Fruit fly (Drosophila melanogaster) whole organism, embryonic: Measurements from ENCODE around the gene PH4alphaNE2.

Experiments
- Aef1 ChIP-seq: fragments of 200-800 bp; sonication (Bioruptor generic); IDR thresholded peaks from 3 replicates; pipeline ENCODE4 v1.3.6; 2022; ENCODE audit warnings: missing biosample characterization, missing genetic modification characterization
- Blimp-1 ChIP-seq: fragments of 200-800 bp; sonication (Bioruptor generic); optimal IDR thresholded peaks from 3 replicates; lab custom pipeline; 2018; ENCODE audit warnings: missing biosample characterization, missing genetic modification characterization, mild to moderate bottlenecking, moderate library complexity, missing genetic modification reagents
- CG10209 ChIP-seq: fragments of 200-800 bp; sonication (Bioruptor generic); optimal IDR thresholded peaks from 3 replicates; lab custom pipeline; 2017; ENCODE audit warnings: missing biosample characterization, mild to moderate bottlenecking, missing genetic modification characterization, missing genetic modification reagents
- CG10274 ChIP-seq: fragments of 200-800 bp; sonication (Bioruptor generic); optimal IDR thresholded peaks from 3 replicates; lab custom pipeline; 2017; ENCODE audit warnings: missing biosample characterization, mild to moderate bottlenecking, missing genetic modification characterization
- CG10979 ChIP-seq: fragments of 200-800 bp; sonication (Bioruptor generic); optimal IDR thresholded peaks from 2 replicates; lab custom pipeline; 2018; ENCODE audit warnings: missing biosample characterization, mild to moderate bottlenecking, missing genetic modification characterization, moderate library complexity
- CG12769 ChIP-seq: fragments of 200-800 bp; sonication (Bioruptor generic); optimal IDR thresholded peaks from 2 replicates; lab custom pipeline; 2019; ENCODE audit warnings: missing biosample characterization, mild to moderate bottlenecking, missing genetic modification characterization, moderate library complexity
- CG1529 ChIP-seq: fragments of 200-800 bp; sonication (Bioruptor generic); optimal IDR thresholded peaks from 3 replicates; lab custom pipeline; 2018; ENCODE audit warnings: missing biosample characterization, missing genetic modification characterization
- CG17359 ChIP-seq: fragments of 200-800 bp; sonication (Bioruptor generic); optimal IDR thresholded peaks from 3 replicates; lab custom pipeline; 2018; ENCODE audit warnings: missing biosample characterization, mild to moderate bottlenecking, missing genetic modification characterization, moderate library complexity
- CG18599 ChIP-seq: fragments of 200-800 bp; sonication (Bioruptor generic); optimal IDR thresholded peaks from 3 replicates; lab custom pipeline; 2017; ENCODE audit warnings: missing biosample characterization, missing genetic modification characterization, mild to moderate bottlenecking, moderate library complexity, missing genetic modification reagents
- CG18764 ChIP-seq: fragments of 200-800 bp; sonication (Bioruptor generic); optimal IDR thresholded peaks from 3 replicates; lab custom pipeline; 2016; ENCODE audit warnings: missing biosample characterization, missing genetic modification characterization
- CG31224 ChIP-seq: fragments of 200-800 bp; sonication (Bioruptor generic); IDR thresholded peaks from 2 replicates; pipeline ENCODE4 v1.3.6; 2022; ENCODE audit warnings: missing biosample characterization, missing genetic modification characterization
- CG32532 ChIP-seq: fragments of 200-800 bp; sonication (Bioruptor generic); IDR thresholded peaks from 2 replicates; pipeline ENCODE4 v1.3.6; 2022; ENCODE audit warnings: missing biosample characterization, missing genetic modification characterization
- CG3995 ChIP-seq: fragments of 200-800 bp; sonication (Bioruptor generic); optimal IDR thresholded peaks from 3 replicates; lab custom pipeline; 2016; ENCODE audit warnings: missing biosample characterization, missing genetic modification characterization
- CG6654 ChIP-seq: fragments of 200-800 bp; sonication (Bioruptor generic); optimal IDR thresholded peaks from 2 replicates; lab custom pipeline; 2017; ENCODE audit warnings: missing biosample characterization, mild to moderate bottlenecking, missing genetic modification characterization
- CG6689 ChIP-seq: fragments of 200-800 bp; sonication (Bioruptor generic); IDR thresholded peaks from 2 replicates; pipeline ENCODE4 v1.3.6; 2022; ENCODE audit warnings: missing biosample characterization, missing genetic modification characterization
- CG7556 ChIP-seq: fragments of 200-800 bp; sonication (Bioruptor generic); optimal IDR thresholded peaks from 2 replicates; lab custom pipeline; 2017; ENCODE audit warnings: missing biosample characterization, mild to moderate bottlenecking, missing genetic modification characterization
- CG8359 ChIP-seq: fragments of 200-800 bp; sonication (Bioruptor generic); optimal IDR thresholded peaks from 2 replicates; lab custom pipeline; 2017; ENCODE audit warnings: missing biosample characterization, mild to moderate bottlenecking, missing genetic modification characterization, borderline replicate concordance
- Dbx ChIP-seq: fragments of 200-800 bp; sonication (Bioruptor generic); IDR thresholded peaks from 3 replicates; pipeline ENCODE4 v1.3.6; 2022; ENCODE audit warnings: missing biosample characterization, missing genetic modification characterization
- Fer1 ChIP-seq: fragments of 200-800 bp; sonication (Bioruptor generic); optimal IDR thresholded peaks from 2 replicates; lab custom pipeline; 2017; ENCODE audit warnings: missing biosample characterization, mild to moderate bottlenecking, missing genetic modification characterization
- Hr78 ChIP-seq, 2 experiments: fragments of 200-800 bp in 1 of 2; fragments of >200 bp in 1 of 2; sonication (Bioruptor generic) in 1 of 2; optimal IDR thresholded peaks; 2 replicates each; lab custom pipeline; 2017 to 2019; ENCODE audit warnings: missing biosample characterization in 2 of 2, missing genetic modification characterization in 2 of 2, mild to moderate bottlenecking in 1 of 2, moderate library complexity in 1 of 2
- Nf-YC ChIP-seq: fragments of 200-800 bp; optimal IDR thresholded peaks from 3 replicates; lab custom pipeline; 2019; ENCODE audit warnings: missing biosample characterization, mild to moderate bottlenecking, missing genetic modification characterization, moderate library complexity
- PHDP ChIP-seq: fragments of 200-800 bp; sonication (Bioruptor generic); optimal IDR thresholded peaks from 3 replicates; lab custom pipeline; 2018; ENCODE audit warnings: missing biosample characterization, mild to moderate bottlenecking, missing genetic modification characterization, moderate library complexity
- Vsx1 ChIP-seq: fragments of 200-800 bp; sonication (Bioruptor generic); optimal IDR thresholded peaks from 2 replicates; lab custom pipeline; 2017; ENCODE audit warnings: missing biosample characterization, mild to moderate bottlenecking, missing genetic modification characterization, missing genetic modification reagents
- ara ChIP-seq: fragments of 200-800 bp; sonication (Bioruptor generic); IDR thresholded peaks from 2 replicates; pipeline ENCODE4 v1.3.6; 2022; ENCODE audit warnings: missing biosample characterization, missing genetic modification characterization
- cad ChIP-seq: fragments of >200 bp; optimal IDR thresholded peaks from 2 replicates; lab custom pipeline; 2017; ENCODE audit warnings: missing biosample characterization, missing genetic modification characterization
- caup ChIP-seq: fragments of 200-800 bp; sonication (Bioruptor generic); optimal IDR thresholded peaks from 3 replicates; lab custom pipeline; 2017; ENCODE audit warnings: missing biosample characterization, mild to moderate bottlenecking, missing genetic modification characterization, moderate library complexity; ENCODE audit not compliant: severe bottlenecking
- chinmo ChIP-seq: fragments of 200-800 bp; sonication (Bioruptor generic); IDR thresholded peaks from 4 replicates; pipeline ENCODE4 v1.3.6; 2022; ENCODE audit warnings: missing biosample characterization, missing genetic modification characterization; ENCODE audit not compliant: partially characterized antibody
- crol ChIP-seq: fragments of 200-800 bp; sonication (Bioruptor generic); IDR thresholded peaks from 2 replicates; pipeline ENCODE4 v1.3.6; 2022; ENCODE audit warnings: missing biosample characterization, missing genetic modification characterization
- fd64A ChIP-seq: fragments of 200-800 bp; sonication (Bioruptor generic); optimal IDR thresholded peaks from 3 replicates; lab custom pipeline; 2018; ENCODE audit warnings: missing biosample characterization, mild to moderate bottlenecking, missing genetic modification characterization
- gce ChIP-seq: fragments of 200-800 bp; sonication (Bioruptor generic); IDR thresholded peaks from 3 replicates; pipeline ENCODE4 v1.3.6; 2022; ENCODE audit warnings: missing biosample characterization, missing genetic modification characterization
- grau ChIP-seq: fragments of 200-800 bp; optimal IDR thresholded peaks from 3 replicates; lab custom pipeline; 2019; ENCODE audit warnings: missing biosample characterization, mild to moderate bottlenecking, missing genetic modification characterization, moderate library complexity
- hbn ChIP-seq: fragments of 200-800 bp; sonication (Bioruptor generic); IDR thresholded peaks from 2 replicates; pipeline ENCODE4 v1.3.6; 2022; ENCODE audit warnings: missing biosample characterization, missing genetic modification characterization; ENCODE audit not compliant: partially characterized antibody
- kni ChIP-seq: fragments of 200-800 bp; sonication (Bioruptor generic); optimal IDR thresholded peaks from 3 replicates; lab custom pipeline; 2017; ENCODE audit warnings: mild to moderate bottlenecking, missing biosample characterization, missing genetic modification reagents, missing genetic modification characterization
- lmd ChIP-seq: fragments of 200-800 bp; sonication (Bioruptor generic); IDR thresholded peaks from 2 replicates; pipeline ENCODE4 v1.3.6; 2022; ENCODE audit warnings: missing biosample characterization, missing genetic modification characterization
- oc ChIP-seq: fragments of 200-800 bp; sonication (Bioruptor generic); optimal IDR thresholded peaks from 2 replicates; lab custom pipeline; 2018; ENCODE audit warnings: missing biosample characterization, mild to moderate bottlenecking, missing genetic modification characterization, moderate library complexity
- pb ChIP-seq: fragments of 200-800 bp; sonication (Bioruptor generic); optimal IDR thresholded peaks from 3 replicates; lab custom pipeline; 2016; ENCODE audit warnings: missing biosample characterization, missing genetic modification characterization
- pita ChIP-seq: fragments of 200-800 bp; sonication (Bioruptor generic); optimal IDR thresholded peaks from 2 replicates; lab custom pipeline; 2017; ENCODE audit warnings: missing biosample characterization, mild to moderate bottlenecking, missing genetic modification characterization
- salm ChIP-seq: fragments of 200-800 bp; sonication (Bioruptor generic); optimal IDR thresholded peaks from 2 replicates; lab custom pipeline; 2018; ENCODE audit warnings: missing biosample characterization, mild to moderate bottlenecking, missing genetic modification characterization
- sens ChIP-seq: fragments of 200-800 bp; sonication (Bioruptor generic); peaks from one replicate; lab custom pipeline; 2016; ENCODE audit warnings: missing biosample characterization, missing genetic modification characterization
- slp2 ChIP-seq: fragments of 200-800 bp; sonication (Bioruptor generic); optimal IDR thresholded peaks from 2 replicates; lab custom pipeline; 2016; ENCODE audit warnings: missing biosample characterization, missing genetic modification characterization
- tup ChIP-seq: fragments of 200-800 bp; sonication (Bioruptor generic); optimal IDR thresholded peaks from 2 replicates; lab custom pipeline; 2016; ENCODE audit warnings: missing biosample characterization, mild to moderate bottlenecking, missing genetic modification characterization, moderate library complexity
- unc-4 ChIP-seq: fragments of 200-800 bp; sonication (Bioruptor generic); IDR thresholded peaks from 2 replicates; pipeline ENCODE4 v1.3.6; 2022; ENCODE audit warnings: missing biosample characterization, missing genetic modification characterization; ENCODE audit not compliant: partially characterized antibody
- vvl ChIP-seq: fragments of 200-800 bp; sonication (Bioruptor generic); IDR thresholded peaks from 2 replicates; pipeline ENCODE4 v1.3.6; 2022; ENCODE audit warnings: missing biosample characterization, missing genetic modification characterization
- yki ChIP-seq: fragments of >200 bp; optimal IDR thresholded peaks from 3 replicates; lab custom pipeline; 2018
- z ChIP-seq: fragments of 200-800 bp; sonication (Bioruptor generic); IDR thresholded peaks from 3 replicates; pipeline ENCODE4 v1.3.6; 2022; ENCODE audit warnings: missing biosample characterization, missing genetic modification characterization

The PH4alphaNE2 gene

dm6 chr3R:30501174-30501573 lies 10.8 kb downstream of the PH4alphaNE2 start (continued):
- TF ChIP-seq grau (tag; lab: Kevin White, UChicago) (no peak), CG32532 (GFP tag; lab: Robert Waterston, UW) (no peak), tup (GFP tag; lab: Kevin White, UChicago) (no peak)

- no peak for TF ChIP-seq crol (GFP tag; lab: Robert Waterston, UW)
- no peak for TF ChIP-seq yki (lab: Kevin White, UChicago)
- no peak for TF ChIP-seq salm
- TF ChIP-seq pb (GFP tag; lab: Kevin White, UChicago), result no peak
- TF ChIP-seq Dbx (GFP tag; lab: Robert Waterston, UW), result no peak
- no peak for TF ChIP-seq ara (GFP tag; lab: Robert Waterston, UW)
- no peak for TF ChIP-seq CG17359 (tag; lab: Kevin White, UChicago)
- no peak for TF ChIP-seq unc-4
- TF ChIP-seq CG6689 (GFP tag; lab: Robert Waterston, UW), result no peak
- no peak for TF ChIP-seq CG1529 (GFP tag; lab: Kevin White, UChicago)
- no peak for TF ChIP-seq Nf-YC (tag; lab: Kevin White, UChicago)
- TF ChIP-seq CG18764 (GFP tag; lab: Kevin White, UChicago), result no peak
- TF ChIP-seq, all 482 proteins: peak for 0
These were observed 11.8 kb downstream of the PH4alphaNE2 start, which contains the start of gene PH4alphaNE1 for dm6 chr3R:30500226-30500625. Gene PH4alphaNE1 (minus strand): TSS chr3R:30500326.

- TF ChIP-seq pita (GFP tag; lab: Kevin White, UChicago) (no peak), CG8359 (GFP tag; lab: Kevin White, UChicago) (no peak), Hr78 (GFP tag; optimal IDR thresholded peaks at IDR 0.05; lab: Kevin White, UChicago) (peak in 1 of 2 experiments; percentile 31), CG7556 (GFP tag; lab: Kevin White, UChicago) (no peak), Vsx1 (GFP tag; lab: Kevin White, UChicago) (no peak), hbn (no peak), CG6654 (GFP tag; lab: Kevin White, UChicago) (no peak), CG12769 (tag; lab: Kevin White, UChicago) (peak; percentile 14), CG10979 (tag; lab: Kevin White, UChicago) (no peak), oc (tag; lab: Kevin White, UChicago) (peak; percentile 55), z (GFP tag; lab: Robert Waterston, UW) (peak; percentile 93), cad (GFP tag; lab: Kevin White, UChicago) (no peak), CG3995 (peak; percentile 63), vvl (GFP tag; lab: Robert Waterston, UW) (peak; percentile 91), Blimp-1 (GFP tag; lab: Kevin White, UChicago) (peak; percentile 92)
These were observed 15.7 kb downstream of the PH4alphaNE2 start, which contains the start of gene PH4alphaMP for dm6 chr3R:30496103-30496858. Gene PH4alphaMP (minus strand): TSS chr3R:30496153.

- TF ChIP-seq CG10209 (GFP tag; lab: Kevin White, UChicago) (peak; percentile 14), sens (GFP tag; lab: Kevin White, UChicago) (peak; percentile 67), CG17359 (tag; lab: Kevin White, UChicago) (no peak), PHDP (tag; lab: Kevin White, UChicago) (no peak), caup (GFP tag; lab: Kevin White, UChicago) (no peak), CG10274 (GFP tag; lab: Kevin White, UChicago) (no peak), chinmo (GFP tag; lab: Robert Waterston, UW) (no peak), Aef1 (GFP tag; lab: Robert Waterston, UW) (no peak), CG31224 (no peak), slp2 (GFP tag; lab: Kevin White, UChicago) (no peak), Fer1 (GFP tag; lab: Kevin White, UChicago) (no peak), gce (GFP tag; lab: Robert Waterston, UW) (no peak), kni (GFP tag; lab: Kevin White, UChicago) (no peak), CG18599 (GFP tag; lab: Kevin White, UChicago) (peak; percentile 71), CG12769 (tag; lab: Kevin White, UChicago) (no peak), lmd (GFP tag; lab: Robert Waterston, UW) (no peak), fd64A (GFP tag; lab: Kevin White, UChicago) (peak; percentile 5), Blimp-1 (GFP tag; lab: Kevin White, UChicago) (peak; percentile 11)
These were observed 22.2 kb downstream of the PH4alphaNE2 start, which contains the start of gene PH4alphaSG2 for dm6 chr3R:30489797-30490196. Gene PH4alphaSG2 (plus strand): TSS chr3R:30490074.
